Worm (Caenorhabditis elegans) whole organism, early embryonic: ENCODE data around the gene sre-39.

Experiments
- F13C5.2 ChIP-seq: sonication (generic microtip); optimal IDR thresholded peaks from 2 replicates; lab custom pipeline; 2017; ENCODE audit warnings: mild to moderate bottlenecking, missing genetic modification characterization, inconsistent platforms, missing compliant biosample characterization
- aly-1 ChIP-seq: sonication (generic microtip); optimal IDR thresholded peaks from 2 replicates; lab custom pipeline; 2016; ENCODE audit warnings: missing genetic modification characterization, missing compliant biosample characterization
- ama-1 ChIP-seq: fragments of 150-350 bp; optimal IDR thresholded peaks from 2 replicates; lab custom pipeline; 2014
- ceh-36 ChIP-seq: sonication (generic microtip); optimal IDR thresholded peaks from 2 replicates; lab custom pipeline; 2016; ENCODE audit warnings: missing genetic modification characterization, inconsistent platforms, missing compliant biosample characterization
- ets-7 ChIP-seq: sonication (generic microtip); optimal IDR thresholded peaks from 2 replicates; lab custom pipeline; 2016; ENCODE audit warnings: missing genotype, missing genetic modification characterization, missing compliant biosample characterization
- flt-1 ChIP-seq: fragments of 200-800 bp; sonication (Bioruptor generic); IDR thresholded peaks from 2 replicates; pipeline ENCODE4 v1.3.6; 2022; ENCODE audit warnings: missing genetic modification characterization, missing compliant biosample characterization
- hmg-4 ChIP-seq: fragments of 200-800 bp; sonication (Bioruptor generic); optimal IDR thresholded peaks from 2 replicates; lab custom pipeline; 2018; ENCODE audit warnings: mild to moderate bottlenecking, missing genetic modification characterization, missing compliant biosample characterization
- hnd-1 ChIP-seq: sonication (generic microtip); optimal IDR thresholded peaks from 2 replicates; lab custom pipeline; 2016; ENCODE audit warnings: missing genetic modification characterization, missing compliant biosample characterization
- pes-1 ChIP-seq: fragments of 200-800 bp; sonication (Bioruptor generic); IDR thresholded peaks from 2 replicates; pipeline ENCODE4 v1.3.6; 2022; ENCODE audit warnings: missing genetic modification reagents, missing genetic modification characterization, missing compliant biosample characterization
- scrt-1 ChIP-seq: fragments of 200-800 bp; sonication (Bioruptor generic); IDR thresholded peaks from 2 replicates; pipeline ENCODE4 v1.3.6; 2022; ENCODE audit warnings: missing genetic modification characterization, missing compliant biosample characterization
- tbx-37 ChIP-seq: fragments of 200-800 bp; sonication (Bioruptor generic); conservative IDR thresholded peaks from 2 replicates; pipeline ENCODE4 v1.3.6; 2022; ENCODE audit warnings: missing genetic modification reagents, missing genetic modification characterization, missing compliant biosample characterization

- TF ChIP-seq ceh-36 (tag; lab: Kevin White, UChicago), result no peak
- TF ChIP-seq ama-1 (lab: Kevin White, UChicago), result no peak
- no peak for TF ChIP-seq F13C5.2 (tag; lab: Kevin White, UChicago)
- TF ChIP-seq hnd-1 (tag; lab: Kevin White, UChicago), result no peak
- TF ChIP-seq tbx-37 (GFP tag; lab: Robert Waterston, UW), result no peak
- no peak for TF ChIP-seq ets-7 (tag; lab: Kevin White, UChicago)
- no peak for TF ChIP-seq scrt-1 (GFP tag; lab: Robert Waterston, UW)
- TF ChIP-seq aly-1 (tag; lab: Kevin White, UChicago), result no peak
- TF ChIP-seq flt-1 (GFP tag; lab: Robert Waterston, UW), result no peak
- TF ChIP-seq hmg-4 (GFP tag; lab: Kevin White, UChicago), result no peak
- no peak for TF ChIP-seq pes-1 (GFP tag; lab: Robert Waterston, UW)
These were observed 11.3 kb downstream of the sre-39 start, which contains the start of the genes rpn-5 and scc-1 for ce11 chrII:4698266-4698771.
